Fruit fly (Drosophila melanogaster): ENCODE measurements around the gene Tcs5.
A peak's percentile ranks its signal among the peaks of the same experiment; 100 is the strongest.

The Tcs5 gene

dm6 chr3L:5180179-5180578 is 41.0 kb upstream of the Tcs5 start (continued):
- TF ChIP-seq CG3838 (GFP tag; optimal IDR thresholded peaks at IDR 0.05) (no peak), Rfx (GFP tag; IDR thresholded peaks at IDR 0.05) (peak; percentile 28; the same call in 1 of the 2 replicates), CG11085 (GFP tag; IDR thresholded peaks at IDR 0.05) (no peak), D19B (GFP tag; optimal IDR thresholded peaks at IDR 0.05) (no peak)

DNA sequence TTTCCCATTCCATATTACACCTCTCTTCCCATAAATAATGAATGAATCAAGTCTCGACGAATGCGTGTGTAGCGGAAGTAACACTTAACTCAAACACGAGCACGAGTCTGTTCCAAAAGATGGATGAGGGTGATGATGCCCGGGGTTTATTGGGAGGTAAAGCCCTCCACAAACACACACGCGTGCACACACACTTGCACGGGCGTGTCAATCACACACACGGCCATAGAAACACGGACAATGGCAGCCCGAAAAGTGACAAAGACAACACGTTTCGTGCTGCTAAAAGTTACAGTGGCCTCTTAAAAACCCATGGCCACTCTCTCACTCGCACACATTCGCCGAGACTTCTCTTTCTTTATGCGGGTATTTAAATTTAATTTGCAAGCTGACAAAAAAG is 39.7 kb upstream of the Tcs5 start:
- 0 out of 2 replicates have a peak, but pooled peaks have one; percentile 5 for TF ChIP-seq CG10321 (GFP tag; IDR thresholded peaks at IDR 0.05)
- TF ChIP-seq gce (GFP tag; IDR thresholded peaks at IDR 0.05) = no peak
- no peak for TF ChIP-seq CG12744 (GFP tag; optimal IDR thresholded peaks at IDR 0.05)
- peak; percentile 28 for TF ChIP-seq gcm (GFP tag; optimal IDR thresholded peaks at IDR 0.05)
- 0 out of 2 replicates have a peak, but pooled peaks have one; percentile 14 for TF ChIP-seq ttk (GFP tag; IDR thresholded peaks at IDR 0.05)
- TF ChIP-seq Hr51 (GFP tag; optimal IDR thresholded peaks at IDR 0.05) = no peak
- no peak for TF ChIP-seq phol (tag; optimal IDR thresholded peaks at IDR 0.05)
- peak; percentile 32 for TF ChIP-seq cg (GFP tag; optimal IDR thresholded peaks at IDR 0.05)
- no peak for TF ChIP-seq org-1 (GFP tag; optimal IDR thresholded peaks at IDR 0.05)
- TF ChIP-seq Med (GFP tag) = peak; percentile 72
- TF ChIP-seq E2f2 (GFP tag; IDR thresholded peaks at IDR 0.05) = no peak
- TF ChIP-seq crol (GFP tag; IDR thresholded peaks at IDR 0.05) = no peak
- TF ChIP-seq Ets65A (GFP tag) = peak; percentile 21
- 0 out of 2 replicates have a peak, but pooled peaks have one; percentile 35 for TF ChIP-seq CG32532 (GFP tag; IDR thresholded peaks at IDR 0.05)
- TF ChIP-seq Nf-YC (tag; optimal IDR thresholded peaks at IDR 0.05) = peak; percentile 5
- peak; percentile 4 for TF ChIP-seq pros (GFP tag; optimal IDR thresholded peaks at IDR 0.05)
- TF ChIP-seq chinmo (GFP tag; IDR thresholded peaks at IDR 0.05; ENCODE audit: partially characterized antibody) = 0 out of 4 replicates have a peak, but pooled peaks have one; percentile 23
- no peak for TF ChIP-seq CG8290 (GFP tag; optimal IDR thresholded peaks at IDR 0.05)
- TF ChIP-seq CG8290 (tag; optimal IDR thresholded peaks at IDR 0.05) = no peak
- TF ChIP-seq cwo (GFP tag; optimal IDR thresholded peaks at IDR 0.05) = peak; percentile 16
- peak; percentile 76 for TF ChIP-seq Hey (tag; optimal IDR thresholded peaks at IDR 0.05)

DNA sequence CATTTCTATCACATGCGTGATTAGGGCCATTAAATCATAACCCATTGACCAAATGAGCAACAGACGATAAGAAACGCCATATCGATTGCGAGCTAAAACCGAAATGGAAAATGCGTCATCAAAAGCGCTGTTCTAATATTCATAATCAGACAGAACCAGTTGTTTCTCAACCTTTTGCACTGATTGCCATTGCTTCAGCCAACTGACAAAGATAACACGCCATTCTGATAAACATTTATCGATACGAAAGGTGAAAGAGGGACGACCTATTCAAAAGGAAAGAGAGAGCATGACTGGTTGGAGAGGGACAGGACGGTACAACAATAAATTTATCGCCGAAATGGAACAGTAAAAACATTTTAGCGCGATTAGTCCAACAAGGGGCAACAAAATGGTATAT is 37.6 kb upstream of the Tcs5 start:
- TF ChIP-seq Deaf1 (tag; optimal IDR thresholded peaks at IDR 0.05) (no peak), CG10979 (tag; optimal IDR thresholded peaks at IDR 0.05) (no peak), CG15479 (GFP tag; optimal IDR thresholded peaks at IDR 0.05) (peak; percentile 68), CG3065 (GFP tag; optimal IDR thresholded peaks at IDR 0.05) (no peak), sd (tag; optimal IDR thresholded peaks at IDR 0.05) (peak; percentile 53), CG14860 (GFP tag; IDR thresholded peaks at IDR 0.05; ENCODE audit: partially characterized antibody) (no peak), PHDP (tag; optimal IDR thresholded peaks at IDR 0.05) (no peak), GATAe (GFP tag; conservative IDR thresholded peaks at IDR 0.05) (peak; percentile 40), Sry-δ (GFP tag; optimal IDR thresholded peaks at IDR 0.05) (no peak), CHES-1-like (GFP tag; optimal IDR thresholded peaks at IDR 0.05) (no peak), Pdp1 (GFP tag; optimal IDR thresholded peaks at IDR 0.05) (peak in 1 of 2 experiments; percentile 13), Bgb (GFP tag; IDR thresholded peaks at IDR 0.05; ENCODE audit: partially characterized antibody) (no peak), CG12769 (tag; optimal IDR thresholded peaks at IDR 0.05) (no peak), CG10959 (GFP tag; IDR thresholded peaks at IDR 0.05) (no peak), CG34376 (GFP tag; optimal IDR thresholded peaks at IDR 0.05) (peak; percentile 34), stwl (tag; optimal IDR thresholded peaks at IDR 0.05) (no peak), CG12744 (GFP tag; optimal IDR thresholded peaks at IDR 0.05) (no peak), psq (GFP tag; optimal IDR thresholded peaks at IDR 0.05) (no peak), Drgx (GFP tag; IDR thresholded peaks at IDR 0.05) (no peak), Nf-YA (GFP tag; IDR thresholded peaks at IDR 0.05) (no peak), cwo (GFP tag; optimal IDR thresholded peaks at IDR 0.05) (peak; percentile 40), org-1 (GFP tag; optimal IDR thresholded peaks at IDR 0.05) (no peak), CG10147 (GFP tag; optimal IDR thresholded peaks at IDR 0.05) (no peak), mirr (GFP tag; optimal IDR thresholded peaks at IDR 0.05) (peak; percentile 92), cas (GFP tag; IDR thresholded peaks at IDR 0.05) (no peak), CG10654 (GFP tag; optimal IDR thresholded peaks at IDR 0.05) (no peak), sens-2 (GFP tag; IDR thresholded peaks at IDR 0.05) (peak; percentile 35; the same call in 1 of the 2 replicates)

All from whole organism, embryonic.